Fruit fly (Drosophila melanogaster) whole organism: ENCODE results near the gene CG34244.

ENCODE experiments used
- pan ChIP-seq: fragments of >200 bp; optimal IDR thresholded peaks from 2 replicates; lab custom pipeline; 2017
- usp ChIP-seq: fragments of >200 bp; optimal IDR thresholded peaks from 2 replicates; lab custom pipeline; 2017; ENCODE audit warnings: missing biosample characterization, missing genetic modification characterization, mixed read lengths

dm6 chr3L:14193962-14194503 is 41.7 kb downstream of the CG34244 start:
- TF ChIP-seq pan (lab: Kevin White, UChicago) (no peak), usp (no peak)
